Fruit fly (Drosophila melanogaster) whole organism, embryonic: Measurements from ENCODE around the gene CG46244.

Experiments used
- CG2889 ChIP-seq: fragments of 200-800 bp; sonication (Bioruptor generic); IDR thresholded peaks from 3 replicates; pipeline ENCODE4 v1.3.6; 2022; ENCODE audit warnings: missing biosample characterization, missing genetic modification characterization
- Dll ChIP-seq: fragments of 200-800 bp; sonication (Bioruptor generic); IDR thresholded peaks from 4 replicates; pipeline ENCODE4 v1.3.6; 2022; ENCODE audit warnings: missing biosample characterization, missing genetic modification characterization; ENCODE audit not compliant: partially characterized antibody
- br ChIP-seq: fragments of >200 bp; optimal IDR thresholded peaks from 2 replicates; lab custom pipeline; 2017
- chm ChIP-seq: fragments of 200-800 bp; sonication (Bioruptor generic); IDR thresholded peaks from 2 replicates; pipeline ENCODE4 v1.3.6; 2022; ENCODE audit warnings: missing biosample characterization, missing genetic modification characterization
- nau ChIP-seq: fragments of 200-800 bp; sonication (Bioruptor generic); optimal IDR thresholded peaks from 3 replicates; lab custom pipeline; 2017; ENCODE audit warnings: missing biosample characterization, mild to moderate bottlenecking, missing genetic modification characterization, missing genetic modification reagents

DNA sequence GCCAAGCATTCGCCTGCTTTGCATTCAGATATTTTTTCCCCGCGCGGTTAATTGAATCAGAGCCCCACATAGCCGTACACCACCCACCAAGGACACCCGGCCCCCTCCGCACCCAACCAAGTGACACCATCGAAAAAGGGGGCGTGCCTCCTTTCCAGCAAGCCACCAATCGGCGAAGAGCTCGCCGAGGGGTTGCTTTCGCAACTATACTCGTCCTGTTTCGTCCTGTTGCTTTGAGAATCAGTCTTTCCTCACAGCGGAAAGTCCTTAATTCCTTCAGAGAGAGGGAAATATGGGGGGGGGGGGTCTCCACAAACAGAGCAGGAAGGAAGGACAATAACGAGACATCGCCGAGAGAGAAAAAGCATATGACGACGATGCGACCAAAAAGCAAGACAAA lies 163.3 kb downstream of the CG46244 start:
- TF ChIP-seq nau (GFP tag; lab: Kevin White, UChicago): no peak
- no peak for TF ChIP-seq br (lab: Kevin White, UChicago)
- no peak for TF ChIP-seq chm (GFP tag; lab: Robert Waterston, UW)
- TF ChIP-seq Dll (GFP tag; lab: Robert Waterston, UW): no peak
- TF ChIP-seq CG2889: no peak
